Worm (Caenorhabditis elegans) whole organism, L4/young adult: Measurements from ENCODE around the gene F25B3.4.

ENCODE experiments used
- W03F9.2 ChIP-seq: fragments of 150-350 bp; optimal IDR thresholded peaks from 2 replicates; lab custom pipeline; 2014; ENCODE audit warnings: missing biosample characterization, missing genetic modification characterization
- dao-5 ChIP-seq: sonication (generic microtip); optimal IDR thresholded peaks from 2 replicates; lab custom pipeline; 2016; ENCODE audit warnings: missing genotype, missing genetic modification characterization, moderate library complexity, missing compliant biosample characterization
- him-1 ChIP-seq: sonication (generic microtip); optimal IDR thresholded peaks from 2 replicates; lab custom pipeline; 2016; ENCODE audit warnings: missing genotype, missing genetic modification reagents, missing genetic modification characterization, missing compliant biosample characterization

DNA sequence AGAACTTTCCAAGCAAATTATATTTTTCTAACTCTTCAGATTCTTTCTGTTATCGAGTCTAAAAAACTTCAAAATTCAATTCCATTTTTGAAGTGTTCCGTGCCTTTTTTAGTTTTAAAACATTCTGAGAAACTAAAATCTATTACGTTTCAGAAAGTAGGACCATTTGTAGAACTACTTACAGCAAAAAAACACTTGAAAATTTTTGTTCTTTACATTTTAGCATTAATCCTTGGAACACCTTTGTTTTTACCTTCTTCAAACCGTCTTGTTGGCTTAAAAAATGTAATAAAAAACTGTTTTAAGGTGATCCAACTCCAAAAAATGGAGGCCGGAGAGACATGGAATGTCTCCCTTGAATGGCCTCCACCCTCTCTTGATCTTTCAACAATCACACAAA is 39.6 kb upstream of the F25B3.4 start, which contains the start of gene dop-2:
- no peak for TF ChIP-seq W03F9.2 (tag; lab: Kevin White, UChicago)
- no peak for TF ChIP-seq dao-5 (tag; lab: Kevin White, UChicago)
- no peak for TF ChIP-seq him-1 (tag; lab: Kevin White, UChicago)
